Worm (Caenorhabditis elegans) whole organism, L3 larva: ENCODE data around the gene bath-15.

Experiments used
- R02D3.7 ChIP-seq: fragments of 150-350 bp; optimal IDR thresholded peaks from 2 replicates; lab custom pipeline; 2014; ENCODE audit warnings: missing biosample characterization, missing genetic modification characterization
- ZK546.5 ChIP-seq: sonication (generic microtip); optimal IDR thresholded peaks from 2 replicates; lab custom pipeline; 2017; ENCODE audit warnings: missing biosample characterization, missing genetic modification characterization
- aly-2 ChIP-seq: fragments of 150-350 bp; optimal IDR thresholded peaks from 2 replicates; lab custom pipeline; 2014; ENCODE audit warnings: missing biosample characterization, missing genetic modification characterization
- ceh-16 ChIP-seq: sonication (generic microtip); optimal IDR thresholded peaks from 2 replicates; lab custom pipeline; 2017; ENCODE audit warnings: missing biosample characterization, missing genetic modification characterization
- ceh-28 ChIP-seq: fragments of 150-350 bp; optimal IDR thresholded peaks from 2 replicates; lab custom pipeline; 2014; ENCODE audit warnings: missing biosample characterization, missing genetic modification reagents, missing genetic modification characterization
- ceh-9 ChIP-seq: sonication (generic microtip); optimal IDR thresholded peaks from 2 replicates; lab custom pipeline; 2018; ENCODE audit warnings: missing biosample characterization, missing genetic modification characterization
- daf-12 ChIP-seq: fragments of 150-350 bp; optimal IDR thresholded peaks from 2 replicates; lab custom pipeline; 2014; ENCODE audit warnings: missing biosample characterization, missing genetic modification reagents, missing genetic modification characterization
- egl-27 ChIP-seq: sonication (generic microtip); optimal IDR thresholded peaks from 4 replicates; lab custom pipeline; 2017; ENCODE audit warnings: missing biosample characterization, missing genetic modification reagents, missing genetic modification characterization
- egl-5 ChIP-seq: fragments of 150-350 bp; optimal IDR thresholded peaks from 2 replicates; lab custom pipeline; 2017; ENCODE audit warnings: missing biosample characterization, missing genetic modification reagents, missing genetic modification characterization, inconsistent platforms
- elt-1 ChIP-seq: fragments of 150-350 bp; optimal IDR thresholded peaks from 2 replicates; lab custom pipeline; 2014; ENCODE audit warnings: missing biosample characterization, missing genetic modification characterization
- elt-2 ChIP-seq: sonication (generic microtip); optimal IDR thresholded peaks from 2 replicates; lab custom pipeline; 2016; ENCODE audit warnings: missing genetic modification reagents, mild to moderate bottlenecking, missing genetic modification characterization, missing compliant biosample characterization
- elt-3 ChIP-seq, 3 experiments: fragments of 150-350 bp in 1 of 3; sonication (generic microtip) in 2 of 3; optimal IDR thresholded peaks; 2 replicates in 2 of 3; 4 replicates in 1 of 3; lab custom pipeline; 2014 to 2017; ENCODE audit warnings: missing biosample characterization in 3 of 3, missing genetic modification characterization in 3 of 3
- eor-1 ChIP-seq, 2 experiments: fragments of 150-350 bp; optimal IDR thresholded peaks; 2 replicates each; lab custom pipeline; 2014 to 2018; ENCODE audit warnings: missing biosample characterization in 2 of 2, missing genetic modification characterization in 2 of 2
- fkh-10 ChIP-seq: sonication (generic microtip); optimal IDR thresholded peaks from 2 replicates; lab custom pipeline; 2017; ENCODE audit warnings: missing biosample characterization, missing genetic modification reagents, missing genetic modification characterization
- hmg-11 ChIP-seq: sonication (generic microtip); optimal IDR thresholded peaks from 2 replicates; lab custom pipeline; 2016; ENCODE audit warnings: missing genetic modification characterization, missing compliant biosample characterization
- lin-15B ChIP-seq: fragments of 150-350 bp; optimal IDR thresholded peaks from 2 replicates; lab custom pipeline; 2014; ENCODE audit warnings: missing biosample characterization, missing genetic modification characterization
- lsy-12 ChIP-seq: sonication (generic microtip); optimal IDR thresholded peaks from 2 replicates; lab custom pipeline; 2016; ENCODE audit warnings: mild to moderate bottlenecking, missing genetic modification characterization, missing compliant biosample characterization
- mml-1 ChIP-seq: fragments of 150-350 bp; sonication (generic microtip); optimal IDR thresholded peaks from 3 replicates; lab custom pipeline; 2014; ENCODE audit warnings: missing biosample characterization, missing genetic modification characterization
- nfya-1 ChIP-seq: sonication (generic microtip); optimal IDR thresholded peaks from 2 replicates; lab custom pipeline; 2017; ENCODE audit warnings: missing genetic modification characterization, mild to moderate bottlenecking, missing compliant biosample characterization, antibody characterized with exemption, moderate library complexity; ENCODE audit not compliant: insufficient read depth
- nhr-11 ChIP-seq: fragments of 150-350 bp; optimal IDR thresholded peaks from 2 replicates; lab custom pipeline; 2014; ENCODE audit warnings: missing biosample characterization, missing genetic modification characterization
- nhr-12 ChIP-seq: fragments of 150-350 bp; optimal IDR thresholded peaks from 2 replicates; lab custom pipeline; 2014; ENCODE audit warnings: missing biosample characterization, missing genetic modification characterization
- nhr-23 ChIP-seq: fragments of 150-350 bp; optimal IDR thresholded peaks from 2 replicates; lab custom pipeline; 2014; ENCODE audit warnings: missing biosample characterization, missing genetic modification reagents, missing genetic modification characterization
- nhr-237 ChIP-seq: fragments of 150-350 bp; optimal IDR thresholded peaks from 2 replicates; lab custom pipeline; 2014; ENCODE audit warnings: missing biosample characterization, missing genetic modification characterization
- nhr-28 ChIP-seq: fragments of 150-350 bp; optimal IDR thresholded peaks from 2 replicates; lab custom pipeline; 2014; ENCODE audit warnings: missing biosample characterization, missing genetic modification characterization
- nhr-43 ChIP-seq: sonication (generic microtip); optimal IDR thresholded peaks from 2 replicates; lab custom pipeline; 2016; ENCODE audit warnings: mild to moderate bottlenecking, missing genetic modification characterization, missing compliant biosample characterization; ENCODE audit not compliant: poor library complexity, severe bottlenecking
- nhr-67 ChIP-seq: fragments of 150-350 bp; optimal IDR thresholded peaks from 2 replicates; lab custom pipeline; 2014; ENCODE audit warnings: missing biosample characterization, missing genetic modification characterization
- nhr-76 ChIP-seq: fragments of 150-350 bp; sonication (generic microtip); optimal IDR thresholded peaks from 5 replicates; lab custom pipeline; 2014; ENCODE audit warnings: missing biosample characterization, missing genetic modification characterization
- nhr-77 ChIP-seq: fragments of 150-350 bp; optimal IDR thresholded peaks from 2 replicates; lab custom pipeline; 2014; ENCODE audit warnings: missing biosample characterization, missing genetic modification characterization
- pha-4 ChIP-seq: fragments of 150-350 bp; optimal IDR thresholded peaks from 2 replicates; lab custom pipeline; 2014; ENCODE audit warnings: missing biosample characterization, missing genetic modification reagents, missing genetic modification characterization
- pqm-1 ChIP-seq: fragments of 150-350 bp; optimal IDR thresholded peaks from 2 replicates; lab custom pipeline; 2017; ENCODE audit warnings: missing biosample characterization, missing genetic modification characterization, inconsistent platforms
- skn-1 ChIP-seq: fragments of 150-350 bp; optimal IDR thresholded peaks from 2 replicates; lab custom pipeline; 2014; ENCODE audit warnings: missing biosample characterization, missing genetic modification characterization
- snpc-4 ChIP-seq: fragments of 150-350 bp; optimal IDR thresholded peaks from 2 replicates; lab custom pipeline; 2014; ENCODE audit warnings: missing biosample characterization, missing genetic modification characterization
- tbx-2 ChIP-seq: sonication (generic microtip); optimal IDR thresholded peaks from 2 replicates; lab custom pipeline; 2016; ENCODE audit warnings: mild to moderate bottlenecking, missing genetic modification characterization, missing compliant biosample characterization
- unc-39 ChIP-seq: sonication (generic microtip); optimal IDR thresholded peaks from 4 replicates; lab custom pipeline; 2017; ENCODE audit warnings: missing biosample characterization, missing genetic modification characterization
- unc-62 ChIP-seq: fragments of 150-350 bp; sonication (generic microtip); optimal IDR thresholded peaks from 4 replicates; lab custom pipeline; 2014; ENCODE audit warnings: missing biosample characterization, missing genetic modification reagents, missing genetic modification characterization
- zag-1 ChIP-seq: fragments of 150-350 bp; optimal IDR thresholded peaks from 2 replicates; lab custom pipeline; 2014; ENCODE audit warnings: missing biosample characterization, missing genetic modification characterization
- ztf-11 ChIP-seq: fragments of 150-350 bp; optimal IDR thresholded peaks from 2 replicates; lab custom pipeline; 2014; ENCODE audit warnings: missing biosample characterization, missing genetic modification characterization
- ztf-4 ChIP-seq: fragments of 150-350 bp; optimal IDR thresholded peaks from 2 replicates; lab custom pipeline; 2014; ENCODE audit warnings: missing biosample characterization, missing genetic modification characterization

bath-15 gene

DNA sequence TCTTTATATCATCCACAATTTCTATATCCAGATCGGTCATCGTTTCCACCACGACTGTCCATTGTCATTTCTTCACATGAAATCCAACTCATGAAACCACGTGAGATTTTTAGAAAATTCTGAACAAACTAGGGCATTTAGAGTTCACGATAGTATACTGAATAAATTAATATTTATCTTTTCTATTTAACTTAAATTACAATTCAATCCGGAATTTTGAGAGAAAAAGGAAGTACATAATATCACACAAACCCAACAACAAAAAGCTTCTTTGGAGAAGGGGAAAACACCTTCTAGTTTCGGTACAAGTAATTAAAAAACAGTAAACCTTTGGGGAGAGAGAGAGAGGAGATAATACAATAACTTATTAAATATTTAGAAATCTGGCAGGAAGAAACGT, 8.4 kb downstream of the bath-15 start, which contains the start of gene ZK686.5:
TSS of gene ZK686.5 (minus strand) at position 101 of the 400 bp plus-strand sequence.
- no peak for TF ChIP-seq snpc-4 (tag; lab: Kevin White, UChicago)
- no peak for TF ChIP-seq pha-4 (tag; lab: Kevin White, UChicago)
- no peak for TF ChIP-seq egl-5 (tag; lab: Kevin White, UChicago)
- no peak for TF ChIP-seq ztf-11 (tag; lab: Kevin White, UChicago)
- TF ChIP-seq hmg-11 = no peak
- no peak for TF ChIP-seq egl-27
- no peak for TF ChIP-seq elt-3 (tag; optimal IDR thresholded peaks at IDR 0.05; lab: Kevin White, UChicago)
- TF ChIP-seq unc-39 (tag; lab: Kevin White, UChicago) = no peak
- TF ChIP-seq nhr-11 (tag; lab: Kevin White, UChicago) = no peak

ce11 chrIII:7765974-7766373, 9.9 kb downstream of the bath-15 start, which contains the start of gene ZK686.2:
Gene ZK686.2 (minus strand): TSS chrIII:7766052.
- peak; percentile 55 for TF ChIP-seq ceh-28 (tag; lab: Kevin White, UChicago)
- TF ChIP-seq nhr-12 (tag; lab: Kevin White, UChicago) = no peak
- no peak for TF ChIP-seq eor-1 (tag; optimal IDR thresholded peaks at IDR 0.05; lab: Kevin White, UChicago)
- TF ChIP-seq mml-1 = no peak
- TF ChIP-seq nhr-23 = peak; percentile 44
- TF ChIP-seq egl-27 = no peak
- no peak for TF ChIP-seq zag-1
- no peak for TF ChIP-seq nhr-76
- no peak for TF ChIP-seq elt-1 (tag; lab: Kevin White, UChicago)
- TF ChIP-seq nhr-77 (tag; lab: Kevin White, UChicago) = no peak
- no peak for TF ChIP-seq nhr-43
- peak; percentile 35 for TF ChIP-seq lin-15B
- no peak for TF ChIP-seq unc-62 (GFP tag; lab: Kevin White, UChicago)
- TF ChIP-seq elt-2 (tag; lab: Kevin White, UChicago) = no peak
- no peak for TF ChIP-seq tbx-2
- no peak for TF ChIP-seq nhr-237
- peak; percentile 69 for TF ChIP-seq pha-4 (tag; lab: Kevin White, UChicago)
- TF ChIP-seq ZK546.5 (tag; lab: Kevin White, UChicago) = no peak
- TF ChIP-seq lsy-12 = no peak
- TF ChIP-seq nhr-28 = no peak
- peak; percentile 58 for TF ChIP-seq nfya-1 (tag; lab: Kevin White, UChicago)
- TF ChIP-seq fkh-10 (GFP tag; lab: Kevin White, UChicago) = no peak
- TF ChIP-seq ceh-9 (tag; lab: Kevin White, UChicago) = no peak
- TF ChIP-seq hmg-11 = no peak
- TF ChIP-seq ztf-11 (tag; lab: Kevin White, UChicago) = no peak
- no peak for TF ChIP-seq skn-1 (tag; lab: Kevin White, UChicago)
- TF ChIP-seq R02D3.7 = peak; percentile 93
- TF ChIP-seq aly-2 (tag; lab: Kevin White, UChicago) = no peak
- TF ChIP-seq, all 47 proteins: peak for 6

- TF ChIP-seq ceh-16 (tag; lab: Kevin White, UChicago) (no peak), ztf-4 (tag; lab: Kevin White, UChicago) (no peak), nhr-76 (no peak), daf-12 (tag; lab: Kevin White, UChicago) (no peak), pqm-1 (no peak), ceh-28 (tag; lab: Kevin White, UChicago) (no peak), nhr-67 (tag; lab: Kevin White, UChicago) (no peak), mml-1 (no peak), R02D3.7 (no peak)
- TF ChIP-seq, all 47 proteins: peak for 0
These were observed 12.3 kb downstream of the bath-15 start, which contains the start of gene mtx-2 for ce11 chrIII:7763503-7763902. Gene mtx-2 (minus strand): TSS chrIII:7763603.

DNA sequence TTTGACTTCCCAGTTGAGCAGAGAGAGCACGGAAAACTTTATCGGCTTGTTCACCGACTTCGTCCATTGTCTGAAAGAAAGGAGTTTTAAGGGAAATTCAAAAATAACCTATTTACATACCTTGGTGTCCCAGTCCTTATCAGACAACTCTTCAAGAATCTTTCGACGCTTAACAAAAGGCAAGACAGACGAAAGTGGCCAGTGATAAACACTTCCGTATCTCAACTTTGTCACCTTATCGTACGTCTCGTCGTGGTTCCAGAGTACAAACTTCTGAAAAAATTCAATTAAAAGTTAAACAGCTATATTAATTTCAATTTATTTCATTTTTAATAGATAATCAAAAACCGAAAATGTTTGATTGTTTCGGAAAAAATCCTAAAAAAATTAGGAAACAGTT, 13.6 kb downstream of the bath-15 start:
- TF ChIP-seq nhr-23 (no peak), pqm-1 (peak; percentile 56), mml-1 (no peak), egl-5 (tag; lab: Kevin White, UChicago) (no peak), elt-2 (tag; lab: Kevin White, UChicago) (peak; percentile 89), fkh-10 (GFP tag; lab: Kevin White, UChicago) (no peak)
